Fruit fly (Drosophila melanogaster): Measurements from ENCODE around the gene CG11837.

- TF ChIP-seq Doc2 (GFP tag; IDR thresholded peaks at IDR 0.05) (no peak), pan (optimal IDR thresholded peaks at IDR 0.05) (no peak), pan (GFP tag; optimal IDR thresholded peaks at IDR 0.05 in 1 of 2, IDR thresholded peaks at IDR 0.05 in 1 of 2) (peak in 1 of 2 experiments; percentile 48), CG16813 (GFP tag; IDR thresholded peaks at IDR 0.05; ENCODE audit: partially characterized antibody) (no peak)
Measured at dm6 chr3R:29033909-29034629, 15.2 kb upstream of the CG11837 start, which contains the start of the genes beta4GalNAcTB and Cpsf100.

All from whole organism, embryonic.